Worm (Caenorhabditis elegans) whole organism, young adult: ENCODE results near the gene C43H6.4.

Source experiments
- C06A6.2 ChIP-seq: fragments of 200-800 bp; sonication (Bioruptor generic); conservative IDR thresholded peaks from 2 replicates; pipeline ENCODE4 v1.3.6; 2022; ENCODE audit warnings: missing genetic modification characterization, missing compliant biosample characterization
- F55B11.4 ChIP-seq: sonication (generic microtip); optimal IDR thresholded peaks from 2 replicates; lab custom pipeline; 2016; ENCODE audit warnings: missing compliant biosample characterization, missing genetic modification characterization, borderline replicate concordance; ENCODE audit not compliant: insufficient read depth
- K11D2.4 ChIP-seq: fragments of 200-800 bp; sonication (Bioruptor generic); IDR thresholded peaks from 2 replicates; pipeline ENCODE4 v1.3.6; 2022; ENCODE audit warnings: missing genetic modification reagents, missing genetic modification characterization, missing compliant biosample characterization
- Y67H2A.10 ChIP-seq: fragments of 200-800 bp; sonication (Bioruptor generic); conservative IDR thresholded peaks from 2 replicates; pipeline ENCODE4 v1.3.6; 2022; ENCODE audit warnings: missing genetic modification reagents, missing genetic modification characterization, missing compliant biosample characterization
- Y95B8A.8 ChIP-seq: fragments of 200-800 bp; sonication (Bioruptor generic); IDR thresholded peaks from 2 replicates; pipeline ENCODE4 v1.3.6; 2022; ENCODE audit warnings: missing genetic modification reagents, missing genetic modification characterization, missing compliant biosample characterization
- akir-1 ChIP-seq: fragments of 200-800 bp; sonication (Bioruptor generic); optimal IDR thresholded peaks from 2 replicates; lab custom pipeline; 2018; ENCODE audit warnings: mild to moderate bottlenecking, missing genetic modification characterization, moderate library complexity, missing compliant biosample characterization
- aptf-2 ChIP-seq: fragments of 200-800 bp; sonication (Bioruptor generic); conservative IDR thresholded peaks from 2 replicates; pipeline ENCODE4 v1.3.6; 2022; ENCODE audit warnings: missing genetic modification reagents, missing genetic modification characterization, missing compliant biosample characterization
- attf-3 ChIP-seq: fragments of 200-800 bp; sonication (Bioruptor generic); conservative IDR thresholded peaks from 2 replicates; pipeline ENCODE4 v1.3.6; 2022; ENCODE audit warnings: missing genetic modification reagents, missing genetic modification characterization, missing compliant biosample characterization
- cebp-1 ChIP-seq, 2 experiments: fragments of 200-800 bp in 1 of 2; sonication (Bioruptor generic) in 1 of 2; sonication (generic microtip) in 1 of 2; IDR thresholded peaks in 1 of 2; optimal IDR thresholded peaks in 1 of 2; 2 replicates each; pipeline versions ENCODE4 v1.3.6 to Lab custom; 2017 to 2022; ENCODE audit warnings: missing compliant biosample characterization in 2 of 2, missing genetic modification characterization in 2 of 2, mild to moderate bottlenecking in 1 of 2, missing genetic modification reagents in 1 of 2, moderate library complexity in 1 of 2
- die-1 ChIP-seq: sonication (generic microtip); optimal IDR thresholded peaks from 2 replicates; lab custom pipeline; 2016; ENCODE audit warnings: missing genotype, mild to moderate bottlenecking, missing genetic modification characterization, missing compliant biosample characterization
- egl-18 ChIP-seq: fragments of 200-800 bp; sonication (Bioruptor generic); IDR thresholded peaks from 2 replicates; pipeline ENCODE4 v1.3.6; 2022; ENCODE audit warnings: missing genetic modification reagents, missing genetic modification characterization, missing compliant biosample characterization
- ekl-4 ChIP-seq: fragments of 200-800 bp; sonication (Bioruptor generic); IDR thresholded peaks from 2 replicates; pipeline ENCODE4 v1.3.6; 2022; ENCODE audit warnings: missing genetic modification reagents, missing genetic modification characterization, missing compliant biosample characterization
- ets-4 ChIP-seq: fragments of 200-800 bp; sonication (Bioruptor generic); optimal IDR thresholded peaks from 2 replicates; lab custom pipeline; 2018; ENCODE audit warnings: mild to moderate bottlenecking, missing genetic modification characterization, missing compliant biosample characterization
- gei-17 ChIP-seq: fragments of 200-800 bp; sonication (Bioruptor generic); optimal IDR thresholded peaks from 2 replicates; lab custom pipeline; 2018; ENCODE audit warnings: mild to moderate bottlenecking, missing genetic modification characterization, missing compliant biosample characterization
- hlh-12 ChIP-seq: sonication (generic microtip); optimal IDR thresholded peaks from 2 replicates; lab custom pipeline; 2016; ENCODE audit warnings: missing genetic modification characterization, missing compliant biosample characterization
- hmg-1.2 ChIP-seq: fragments of 200-800 bp; sonication (Bioruptor generic); IDR thresholded peaks from 2 replicates; pipeline ENCODE4 v1.3.6; 2022; ENCODE audit warnings: missing genetic modification reagents, missing genetic modification characterization, missing compliant biosample characterization
- hrde-1 ChIP-seq: sonication (generic microtip); optimal IDR thresholded peaks from 2 replicates; lab custom pipeline; 2016; ENCODE audit warnings: missing genetic modification characterization, mild to moderate bottlenecking, missing compliant biosample characterization, moderate library complexity, missing genotype, missing genetic modification reagents, borderline replicate concordance
- hsf-1 ChIP-seq: fragments of 200-800 bp; sonication (Bioruptor generic); IDR thresholded peaks from 2 replicates; pipeline ENCODE4 v1.3.6; 2022; ENCODE audit warnings: missing genetic modification reagents, missing genetic modification characterization, missing compliant biosample characterization
- lin-26 ChIP-seq: fragments of 200-800 bp; sonication (Bioruptor generic); IDR thresholded peaks from 2 replicates; pipeline ENCODE4 v1.3.6; 2022; ENCODE audit warnings: missing genetic modification reagents, missing genetic modification characterization, missing compliant biosample characterization
- lsl-1 ChIP-seq: fragments of 200-800 bp; sonication (Bioruptor generic); optimal IDR thresholded peaks from 2 replicates; lab custom pipeline; 2018; ENCODE audit warnings: mild to moderate bottlenecking, missing genetic modification characterization, moderate library complexity, missing compliant biosample characterization
- madf-10 ChIP-seq: sonication (generic microtip); optimal IDR thresholded peaks from 2 replicates; lab custom pipeline; 2016; ENCODE audit warnings: mild to moderate bottlenecking, missing genetic modification characterization, missing compliant biosample characterization
- madf-3 ChIP-seq: fragments of 200-800 bp; sonication (Bioruptor generic); IDR thresholded peaks from 2 replicates; pipeline ENCODE4 v1.3.6; 2022; ENCODE audit warnings: missing genetic modification reagents, missing genetic modification characterization, missing compliant biosample characterization
- mcd-1 ChIP-seq: fragments of 200-800 bp; sonication (Bioruptor generic); IDR thresholded peaks from 2 replicates; pipeline ENCODE4 v1.3.6; 2022; ENCODE audit warnings: missing genetic modification reagents, missing genetic modification characterization, missing compliant biosample characterization
- nhr-80 ChIP-seq: sonication (generic microtip); optimal IDR thresholded peaks from 2 replicates; lab custom pipeline; 2016; ENCODE audit warnings: missing genetic modification characterization, missing compliant biosample characterization
- pbrm-1 ChIP-seq: fragments of 200-800 bp; sonication (Bioruptor generic); IDR thresholded peaks from 2 replicates; pipeline ENCODE4 v1.3.6; 2022; ENCODE audit warnings: missing genetic modification reagents, missing genetic modification characterization, missing compliant biosample characterization
- pha-4 ChIP-seq: fragments of 150-350 bp; sonication (generic microtip); optimal IDR thresholded peaks from 2 replicates; lab custom pipeline; 2014; ENCODE audit warnings: missing biosample characterization, missing genetic modification reagents, missing genetic modification characterization
- rpc-1 ChIP-seq, 2 experiments: fragments of 150-350 bp in 1 of 2; sonication (generic microtip) in 1 of 2; optimal IDR thresholded peaks; 2 replicates each; lab custom pipeline; 2014 to 2018; ENCODE audit warnings: missing biosample characterization in 1 of 2, missing genetic modification characterization in 1 of 2, missing genetic modification reagents in 1 of 2, missing genotype in 1 of 2
- sea-2 ChIP-seq: fragments of 200-800 bp; sonication (Bioruptor generic); IDR thresholded peaks from 2 replicates; pipeline ENCODE4 v1.3.6; 2022; ENCODE audit warnings: missing genetic modification characterization, missing compliant biosample characterization
- snpc-1.3 ChIP-seq: sonication (generic microtip); optimal IDR thresholded peaks from 2 replicates; lab custom pipeline; 2017; ENCODE audit warnings: missing genetic modification characterization, mild to moderate bottlenecking, missing compliant biosample characterization, antibody characterized with exemption, moderate library complexity, missing genotype, missing genetic modification reagents; ENCODE audit not compliant: insufficient read depth
- snpc-3.4 ChIP-seq: sonication (generic microtip); optimal IDR thresholded peaks from 2 replicates; lab custom pipeline; 2017; ENCODE audit warnings: missing genetic modification characterization, mild to moderate bottlenecking, missing compliant biosample characterization, antibody characterized with exemption, moderate library complexity, missing genotype, missing genetic modification reagents
- tbx-9 ChIP-seq: sonication (generic microtip); optimal IDR thresholded peaks from 2 replicates; lab custom pipeline; 2016; ENCODE audit warnings: borderline replicate concordance, missing genetic modification characterization, inconsistent platforms, missing compliant biosample characterization
- tlf-1 ChIP-seq: fragments of 200-800 bp; sonication (Bioruptor generic); optimal IDR thresholded peaks from 2 replicates; lab custom pipeline; 2018; ENCODE audit warnings: mild to moderate bottlenecking, missing genetic modification characterization, missing compliant biosample characterization
- unc-130 ChIP-seq: sonication (generic microtip); optimal IDR thresholded peaks from 2 replicates; lab custom pipeline; 2016; ENCODE audit warnings: missing genetic modification reagents, missing genetic modification characterization, missing compliant biosample characterization
- ztf-18 ChIP-seq: sonication (generic microtip); optimal IDR thresholded peaks from 2 replicates; lab custom pipeline; 2016; ENCODE audit warnings: missing genotype, mild to moderate bottlenecking, missing genetic modification characterization, missing compliant biosample characterization
- ztf-25 ChIP-seq: fragments of 200-800 bp; sonication (Bioruptor generic); IDR thresholded peaks from 2 replicates; pipeline ENCODE4 v1.3.6; 2022; ENCODE audit warnings: missing genetic modification reagents, missing genetic modification characterization, missing compliant biosample characterization
- ztf-28 ChIP-seq: fragments of 200-800 bp; sonication (Bioruptor generic); IDR thresholded peaks from 2 replicates; pipeline ENCODE4 v1.3.6; 2022; ENCODE audit warnings: missing genetic modification reagents, missing genetic modification characterization, missing compliant biosample characterization
- ztf-3 ChIP-seq: fragments of 200-800 bp; sonication (Bioruptor generic); optimal IDR thresholded peaks from 2 replicates; lab custom pipeline; 2018; ENCODE audit warnings: mild to moderate bottlenecking, missing genetic modification characterization, missing compliant biosample characterization
- ztf-6 ChIP-seq: fragments of 200-800 bp; sonication (Bioruptor generic); IDR thresholded peaks from 2 replicates; pipeline ENCODE4 v1.3.6; 2022; ENCODE audit warnings: missing genetic modification reagents, missing genetic modification characterization, missing compliant biosample characterization

Gene C43H6.4

ce11 chrX:2439728-2440127 is 35.9 kb downstream of the C43H6.4 start:
- TF ChIP-seq cebp-1 (GFP tag; IDR thresholded peaks at IDR 0.05; lab: Robert Waterston, UW): peak; percentile 92
- peak; percentile 95 for TF ChIP-seq cebp-1 (tag; optimal IDR thresholded peaks at IDR 0.05; lab: Kevin White, UChicago)
- TF ChIP-seq lin-26 (GFP tag; lab: Robert Waterston, UW): no peak
- peak; percentile 67 for TF ChIP-seq nhr-80
- no peak for TF ChIP-seq madf-10
- peak; percentile 44 for TF ChIP-seq pha-4 (tag; lab: Kevin White, UChicago)

- TF ChIP-seq Y95B8A.8 (GFP tag; lab: Robert Waterston, UW) (no peak), aptf-2 (GFP tag; lab: Robert Waterston, UW) (no peak), ztf-3 (no peak), tbx-9 (tag; lab: Kevin White, UChicago) (no peak), ekl-4 (GFP tag; lab: Robert Waterston, UW) (no peak), rpc-1 (optimal IDR thresholded peaks at IDR 0.05; lab: Kevin White, UChicago) (no peak), rpc-1 (tag; optimal IDR thresholded peaks at IDR 0.05; lab: Kevin White, UChicago) (no peak), hrde-1 (tag; lab: Kevin White, UChicago) (no peak), snpc-3.4 (no peak), C06A6.2 (GFP tag; lab: Robert Waterston, UW) (no peak), egl-18 (GFP tag; lab: Robert Waterston, UW) (no peak), Y67H2A.10 (GFP tag; lab: Robert Waterston, UW) (no peak), hsf-1 (GFP tag; lab: Robert Waterston, UW) (no peak), sea-2 (GFP tag; lab: Robert Waterston, UW) (no peak), snpc-1.3 (no peak), ztf-6 (GFP tag; lab: Robert Waterston, UW) (no peak), tlf-1 (GFP tag; lab: Kevin White, UChicago) (no peak), ztf-18 (tag; lab: Kevin White, UChicago) (no peak)
These were observed 37.3 kb downstream of the C43H6.4 start for ce11 chrX:2441163-2441562.

- no peak for TF ChIP-seq mcd-1
- TF ChIP-seq hrde-1 (tag; lab: Kevin White, UChicago): no peak
- TF ChIP-seq hmg-1.2 (GFP tag; lab: Robert Waterston, UW): no peak
- TF ChIP-seq ets-4 (GFP tag; lab: Kevin White, UChicago): no peak
- no peak for TF ChIP-seq ztf-28
- no peak for TF ChIP-seq K11D2.4 (GFP tag; lab: Robert Waterston, UW)
- TF ChIP-seq pbrm-1 (GFP tag; lab: Robert Waterston, UW): no peak
- no peak for TF ChIP-seq attf-3
- no peak for TF ChIP-seq sea-2 (GFP tag; lab: Robert Waterston, UW)
- no peak for TF ChIP-seq ztf-25 (GFP tag; lab: Robert Waterston, UW)
- no peak for TF ChIP-seq lsl-1 (GFP tag; lab: Kevin White, UChicago)
- no peak for TF ChIP-seq die-1 (tag; lab: Kevin White, UChicago)
- no peak for TF ChIP-seq akir-1 (GFP tag; lab: Kevin White, UChicago)
- TF ChIP-seq ztf-18 (tag; lab: Kevin White, UChicago): no peak
- TF ChIP-seq gei-17: no peak
- TF ChIP-seq Y95B8A.8 (GFP tag; lab: Robert Waterston, UW): no peak
- TF ChIP-seq hlh-12: no peak
- no peak for TF ChIP-seq madf-3
- no peak for TF ChIP-seq F55B11.4 (tag; lab: Kevin White, UChicago)
- no peak for TF ChIP-seq unc-130
- TF ChIP-seq, all 124 proteins: peak for 0
These were observed 39.5 kb downstream of the C43H6.4 start, which contains the start of gene T07D1.3 for ce11 chrX:2443304-2443703. Gene T07D1.3, minus strand, starts transcription at chrX:2443404.
